Worm (Caenorhabditis elegans) whole organism, L3 larva: Measurements from ENCODE around the gene mboa-7.

Experiments used
- R02D3.7 ChIP-seq: fragments of 150-350 bp; optimal IDR thresholded peaks from 2 replicates; lab custom pipeline; 2014; ENCODE audit warnings: missing biosample characterization, missing genetic modification characterization
- ZK546.5 ChIP-seq: sonication (generic microtip); optimal IDR thresholded peaks from 2 replicates; lab custom pipeline; 2017; ENCODE audit warnings: missing biosample characterization, missing genetic modification characterization
- elt-2 ChIP-seq: sonication (generic microtip); optimal IDR thresholded peaks from 2 replicates; lab custom pipeline; 2016; ENCODE audit warnings: missing genetic modification reagents, mild to moderate bottlenecking, missing genetic modification characterization, missing compliant biosample characterization
- eor-1 ChIP-seq, 2 experiments: fragments of 150-350 bp; optimal IDR thresholded peaks; 2 replicates each; lab custom pipeline; 2014 to 2018; ENCODE audit warnings: missing biosample characterization in 2 of 2, missing genetic modification characterization in 2 of 2
- fos-1 ChIP-seq: fragments of 150-350 bp; optimal IDR thresholded peaks from 2 replicates; lab custom pipeline; 2014; ENCODE audit warnings: missing biosample characterization, missing genetic modification characterization
- nhr-77 ChIP-seq: fragments of 150-350 bp; optimal IDR thresholded peaks from 2 replicates; lab custom pipeline; 2014; ENCODE audit warnings: missing biosample characterization, missing genetic modification characterization
- pqm-1 ChIP-seq: fragments of 150-350 bp; optimal IDR thresholded peaks from 2 replicates; lab custom pipeline; 2017; ENCODE audit warnings: missing biosample characterization, missing genetic modification characterization, inconsistent platforms
- skn-1 ChIP-seq: fragments of 150-350 bp; optimal IDR thresholded peaks from 2 replicates; lab custom pipeline; 2014; ENCODE audit warnings: missing biosample characterization, missing genetic modification characterization
- unc-62 ChIP-seq: fragments of 150-350 bp; sonication (generic microtip); optimal IDR thresholded peaks from 4 replicates; lab custom pipeline; 2014; ENCODE audit warnings: missing biosample characterization, missing genetic modification reagents, missing genetic modification characterization
- ztf-11 ChIP-seq: fragments of 150-350 bp; optimal IDR thresholded peaks from 2 replicates; lab custom pipeline; 2014; ENCODE audit warnings: missing biosample characterization, missing genetic modification characterization

- TF ChIP-seq fos-1 (tag; lab: Kevin White, UChicago) (no peak), skn-1 (no peak), nhr-77 (tag; lab: Kevin White, UChicago) (no peak), R02D3.7 (tag; lab: Kevin White, UChicago) (no peak), pqm-1 (tag; lab: Kevin White, UChicago) (no peak), unc-62 (no peak), eor-1 (tag; optimal IDR thresholded peaks at IDR 0.05; lab: Kevin White, UChicago) (no peak), elt-2 (tag; lab: Kevin White, UChicago) (no peak), ZK546.5 (tag; lab: Kevin White, UChicago) (no peak), ztf-11 (no peak)
Measured at ce11 chrX:10514834-10515233, 9.5 kb downstream of the mboa-7 start.
